Fruit fly (Drosophila melanogaster) S2 (cell line): ENCODE data around the gene SCaMC.
A peak's percentile ranks its signal among the peaks of the same experiment; 100 is the strongest.

Source experiments
- CG8478 ChIP-seq: fragments of >200 bp; optimal IDR thresholded peaks from 2 replicates; lab custom pipeline; 2018
- CTCF ChIP-seq, 2 experiments: fragments of >200 bp; optimal IDR thresholded peaks; 2 replicates each; lab custom pipeline; 2018

SCaMC gene

DNA sequence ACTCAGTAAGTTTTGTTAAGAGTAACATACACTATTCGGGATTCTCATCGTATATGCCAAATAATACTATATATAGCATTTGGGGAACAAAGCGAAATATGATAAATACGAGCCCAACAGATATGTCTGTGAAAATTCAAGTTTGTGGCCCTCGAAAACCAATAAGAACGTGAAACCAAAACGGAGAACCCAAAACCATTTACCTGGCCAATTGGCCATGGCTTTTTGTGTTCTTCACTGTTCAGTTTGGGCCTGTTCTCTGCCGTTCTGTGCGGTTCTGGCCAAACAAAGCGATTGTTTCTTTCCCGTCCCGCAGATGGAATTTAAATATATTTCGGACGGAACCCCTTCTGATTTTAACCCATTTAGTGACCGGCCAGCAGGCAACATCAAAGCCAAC, 27.6 kb downstream of the SCaMC start:
- no peak for TF ChIP-seq CTCF (optimal IDR thresholded peaks at IDR 0.05; lab: Kevin White, UChicago)
- no peak for TF ChIP-seq CG8478

DNA sequence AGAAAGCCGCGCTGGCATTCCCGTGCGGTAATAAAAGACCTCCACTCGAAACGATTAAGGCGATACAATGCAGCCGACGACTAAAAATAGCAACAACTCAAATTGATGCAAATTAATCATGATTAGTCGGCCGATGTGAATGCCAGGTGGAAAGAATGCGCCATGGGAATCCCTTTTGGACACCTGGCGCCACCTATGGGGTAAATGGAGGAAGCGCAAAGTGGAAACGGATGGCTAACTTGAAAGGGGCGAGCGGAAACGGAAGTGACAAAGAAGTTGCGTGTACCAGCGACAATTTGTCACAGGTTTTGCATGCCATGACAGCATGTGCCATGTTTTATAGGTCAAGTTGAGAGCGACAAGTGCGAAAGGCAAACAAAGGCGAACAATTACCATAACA, 34.0 kb downstream of the SCaMC start:
- TF ChIP-seq CTCF (optimal IDR thresholded peaks at IDR 0.05; lab: Kevin White, UChicago): peak; percentile 80 to 85
- no peak for TF ChIP-seq CG8478

DNA sequence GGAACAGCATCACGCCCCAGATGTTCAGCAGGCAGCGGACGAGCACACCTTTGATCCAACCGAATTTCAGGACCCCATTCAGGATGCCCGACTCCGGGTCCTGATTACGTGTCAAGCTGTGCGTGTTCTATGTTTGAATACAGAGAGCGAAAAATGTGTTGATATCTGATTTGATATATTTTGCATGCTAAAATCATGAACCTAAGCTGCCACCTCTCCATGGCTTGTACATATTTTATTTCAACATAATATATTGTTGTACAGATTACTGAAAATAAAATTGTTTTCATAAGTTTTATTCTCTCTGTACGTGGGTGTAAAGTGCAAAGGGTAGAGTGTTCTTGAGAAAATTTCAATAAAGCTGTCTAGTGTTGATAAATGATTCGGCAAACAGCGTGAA, 40.2 kb downstream of the SCaMC start:
- TF ChIP-seq CTCF (optimal IDR thresholded peaks at IDR 0.05; lab: Kevin White, UChicago): no peak
- TF ChIP-seq CG8478: no peak

DNA sequence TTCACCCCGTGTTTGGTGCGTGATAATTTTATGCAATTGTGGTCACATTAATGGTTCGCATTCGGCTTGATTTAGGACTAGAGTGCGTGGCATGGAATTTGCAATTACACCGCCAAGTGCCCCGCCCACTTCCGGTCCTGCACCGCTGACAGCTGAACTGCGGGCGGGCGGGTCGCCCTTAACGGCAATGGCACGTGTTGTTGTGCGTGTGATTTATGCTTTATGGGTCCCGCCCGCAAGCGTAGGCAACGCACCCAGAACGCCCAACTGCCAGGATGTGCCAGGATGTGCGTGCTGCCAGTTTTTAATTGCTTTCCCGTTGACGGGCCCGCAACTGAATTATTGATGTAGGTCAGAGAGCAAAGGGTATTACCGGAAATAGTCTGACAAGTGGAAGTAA, 50.9 kb downstream of the SCaMC start:
- TF ChIP-seq CG8478 (no peak), CTCF (optimal IDR thresholded peaks at IDR 0.05; lab: Kevin White, UChicago) (no peak)
